Worm (Caenorhabditis elegans) whole organism, L2 larva: ENCODE results near the gene syf-2.

Source experiments
- C34F6.9 ChIP-seq: fragments of 150-350 bp; optimal IDR thresholded peaks from 2 replicates; lab custom pipeline; 2014; ENCODE audit warnings: missing biosample characterization, missing genetic modification characterization
- F13H6.1 ChIP-seq: sonication (generic microtip); optimal IDR thresholded peaks from 2 replicates; lab custom pipeline; 2016; ENCODE audit warnings: missing genetic modification characterization, missing compliant biosample characterization
- R02D3.7 ChIP-seq: fragments of 150-350 bp; optimal IDR thresholded peaks from 2 replicates; lab custom pipeline; 2014; ENCODE audit warnings: missing biosample characterization, missing genetic modification characterization
- Y55F3AM.14 ChIP-seq: fragments of 200-800 bp; sonication (Bioruptor generic); optimal IDR thresholded peaks from 2 replicates; lab custom pipeline; 2018; ENCODE audit warnings: mild to moderate bottlenecking, missing genetic modification characterization, missing compliant biosample characterization
- alr-1 ChIP-seq: fragments of 150-350 bp; optimal IDR thresholded peaks from 2 replicates; lab custom pipeline; 2014; ENCODE audit warnings: missing biosample characterization, missing genetic modification characterization
- aly-2 ChIP-seq: fragments of 150-350 bp; optimal IDR thresholded peaks from 2 replicates; lab custom pipeline; 2014; ENCODE audit warnings: missing biosample characterization, missing genetic modification characterization
- ama-1 ChIP-seq: fragments of 150-350 bp; optimal IDR thresholded peaks from 2 replicates; lab custom pipeline; 2018; ENCODE audit warnings: inconsistent platforms
- blmp-1 ChIP-seq: sonication (generic microtip); optimal IDR thresholded peaks from 2 replicates; lab custom pipeline; 2017; ENCODE audit warnings: missing genetic modification characterization, mild to moderate bottlenecking, missing compliant biosample characterization, antibody characterized with exemption, moderate library complexity; ENCODE audit not compliant: insufficient read depth
- ceh-16 ChIP-seq: fragments of 150-350 bp; optimal IDR thresholded peaks from 2 replicates; lab custom pipeline; 2014; ENCODE audit warnings: missing biosample characterization, missing genetic modification characterization
- ceh-82 ChIP-seq: fragments of 150-350 bp; optimal IDR thresholded peaks from 2 replicates; lab custom pipeline; 2014; ENCODE audit warnings: missing biosample characterization, missing genetic modification characterization
- crh-2 ChIP-seq: sonication (generic microtip); optimal IDR thresholded peaks from 2 replicates; lab custom pipeline; 2017; ENCODE audit warnings: missing biosample characterization, missing genetic modification characterization
- dmd-4 ChIP-seq: sonication (generic microtip); optimal IDR thresholded peaks from 2 replicates; lab custom pipeline; 2017; ENCODE audit warnings: missing biosample characterization, missing genetic modification characterization
- egl-27 ChIP-seq: sonication (generic microtip); optimal IDR thresholded peaks from 3 replicates; lab custom pipeline; 2017; ENCODE audit warnings: missing biosample characterization, missing genetic modification reagents, missing genetic modification characterization
- elt-3 ChIP-seq: sonication (generic microtip); optimal IDR thresholded peaks from 2 replicates; lab custom pipeline; 2017; ENCODE audit warnings: missing biosample characterization, missing genetic modification characterization
- fos-1 ChIP-seq: fragments of 150-350 bp; optimal IDR thresholded peaks from 2 replicates; lab custom pipeline; 2014; ENCODE audit warnings: missing biosample characterization, missing genetic modification characterization
- gmeb-1 ChIP-seq: fragments of 150-350 bp; optimal IDR thresholded peaks from 2 replicates; lab custom pipeline; 2014; ENCODE audit warnings: missing biosample characterization, missing genetic modification characterization
- lin-11 ChIP-seq: fragments of 150-350 bp; sonication (generic microtip); optimal IDR thresholded peaks from 2 replicates; lab custom pipeline; 2014; ENCODE audit warnings: missing biosample characterization, missing genetic modification characterization, inconsistent platforms, mixed read lengths
- lin-13 ChIP-seq: fragments of 150-350 bp; optimal IDR thresholded peaks from 2 replicates; lab custom pipeline; 2014; ENCODE audit warnings: missing biosample characterization, missing genetic modification reagents, missing genetic modification characterization
- lin-39 ChIP-seq: fragments of 150-350 bp; optimal IDR thresholded peaks from 2 replicates; lab custom pipeline; 2014; ENCODE audit warnings: missing biosample characterization, missing genetic modification reagents, missing genetic modification characterization
- lsy-2 ChIP-seq, 2 experiments: fragments of 150-350 bp in 1 of 2; sonication (generic microtip) in 1 of 2; optimal IDR thresholded peaks; 2 replicates each; lab custom pipeline; 2014 to 2017; ENCODE audit warnings: missing biosample characterization in 2 of 2, missing genetic modification characterization in 2 of 2
- mab-5 ChIP-seq: fragments of 150-350 bp; optimal IDR thresholded peaks from 2 replicates; lab custom pipeline; 2014; ENCODE audit warnings: missing biosample characterization, missing genetic modification characterization
- mbf-1 ChIP-seq: sonication (generic microtip); optimal IDR thresholded peaks from 2 replicates; lab custom pipeline; 2017; ENCODE audit warnings: missing biosample characterization, missing genetic modification characterization
- mdl-1 ChIP-seq, 2 experiments: fragments of 150-350 bp in 1 of 2; sonication (generic microtip) in 1 of 2; optimal IDR thresholded peaks; 2 replicates each; lab custom pipeline; 2017; ENCODE audit warnings: missing biosample characterization in 2 of 2, missing genetic modification characterization in 2 of 2
- nhr-10 ChIP-seq: sonication (generic microtip); optimal IDR thresholded peaks from 2 replicates; lab custom pipeline; 2017; ENCODE audit warnings: missing biosample characterization, missing genetic modification characterization
- nhr-11 ChIP-seq: fragments of 150-350 bp; optimal IDR thresholded peaks from 2 replicates; lab custom pipeline; 2014; ENCODE audit warnings: missing biosample characterization, missing genetic modification characterization
- nhr-12 ChIP-seq: fragments of 150-350 bp; optimal IDR thresholded peaks from 2 replicates; lab custom pipeline; 2014; ENCODE audit warnings: missing biosample characterization, missing genetic modification characterization
- nhr-129 ChIP-seq: fragments of 150-350 bp; optimal IDR thresholded peaks from 2 replicates; lab custom pipeline; 2014; ENCODE audit warnings: missing biosample characterization, missing genetic modification characterization
- nhr-21 ChIP-seq: fragments of 150-350 bp; optimal IDR thresholded peaks from 2 replicates; lab custom pipeline; 2014; ENCODE audit warnings: missing biosample characterization, missing genetic modification characterization
- nhr-23 ChIP-seq: fragments of 150-350 bp; optimal IDR thresholded peaks from 2 replicates; lab custom pipeline; 2014; ENCODE audit warnings: missing biosample characterization, missing genetic modification reagents, missing genetic modification characterization
- nhr-237 ChIP-seq: fragments of 150-350 bp; optimal IDR thresholded peaks from 2 replicates; lab custom pipeline; 2014; ENCODE audit warnings: missing biosample characterization, missing genetic modification characterization
- nhr-25 ChIP-seq: fragments of 150-350 bp; sonication (generic microtip); optimal IDR thresholded peaks from 3 replicates; lab custom pipeline; 2014; ENCODE audit warnings: missing biosample characterization, missing genetic modification characterization
- nhr-6 ChIP-seq: fragments of 150-350 bp; optimal IDR thresholded peaks from 2 replicates; lab custom pipeline; 2014; ENCODE audit warnings: missing biosample characterization, missing genetic modification characterization
- nhr-77 ChIP-seq: fragments of 150-350 bp; optimal IDR thresholded peaks from 2 replicates; lab custom pipeline; 2014; ENCODE audit warnings: missing biosample characterization, missing genetic modification characterization
- peb-1 ChIP-seq: fragments of 150-350 bp; optimal IDR thresholded peaks from 2 replicates; lab custom pipeline; 2014; ENCODE audit warnings: missing biosample characterization, missing genetic modification characterization
- sem-4 ChIP-seq: fragments of 150-350 bp; optimal IDR thresholded peaks from 2 replicates; lab custom pipeline; 2014; ENCODE audit warnings: missing biosample characterization, missing genetic modification reagents, missing genetic modification characterization
- skn-1 ChIP-seq: sonication (generic microtip); optimal IDR thresholded peaks from 2 replicates; lab custom pipeline; 2017; ENCODE audit warnings: missing biosample characterization, missing genetic modification characterization
- sma-9 ChIP-seq, 2 experiments: fragments of 150-350 bp in 1 of 2; sonication (generic microtip) in 1 of 2; optimal IDR thresholded peaks; 2 replicates each; lab custom pipeline; 2014 to 2016; ENCODE audit warnings: missing genetic modification characterization in 2 of 2, mild to moderate bottlenecking in 1 of 2, missing biosample characterization in 1 of 2, missing compliant biosample characterization in 1 of 2, missing genetic modification reagents in 1 of 2, moderate library complexity in 1 of 2
- snpc-4 ChIP-seq: fragments of 150-350 bp; optimal IDR thresholded peaks from 2 replicates; lab custom pipeline; 2014; ENCODE audit warnings: missing biosample characterization, missing genetic modification characterization
- unc-39 ChIP-seq: fragments of 150-350 bp; optimal IDR thresholded peaks from 2 replicates; lab custom pipeline; 2014; ENCODE audit warnings: missing biosample characterization, missing genetic modification characterization
- unc-55 ChIP-seq: fragments of 150-350 bp; sonication (generic microtip); optimal IDR thresholded peaks from 3 replicates; lab custom pipeline; 2014; ENCODE audit warnings: missing biosample characterization, missing genetic modification reagents, missing genetic modification characterization
- unc-62 ChIP-seq: fragments of 150-350 bp; optimal IDR thresholded peaks from 2 replicates; lab custom pipeline; 2014; ENCODE audit warnings: missing biosample characterization, missing genetic modification reagents, missing genetic modification characterization
- zag-1 ChIP-seq: fragments of 150-350 bp; optimal IDR thresholded peaks from 2 replicates; lab custom pipeline; 2014; ENCODE audit warnings: missing biosample characterization, missing genetic modification characterization
- ztf-1 ChIP-seq: fragments of 200-800 bp; sonication (Bioruptor generic); conservative IDR thresholded peaks from 2 replicates; pipeline ENCODE4 v1.3.6; 2022; ENCODE audit warnings: missing genetic modification characterization, missing compliant biosample characterization
- ztf-4 ChIP-seq: fragments of 150-350 bp; optimal IDR thresholded peaks from 2 replicates; lab custom pipeline; 2014; ENCODE audit warnings: missing biosample characterization, missing genetic modification characterization

Gene syf-2

ce11 chrIII:7197973-7198372 is 36.1 kb upstream of the syf-2 start, which contains the start of gene exos-9:
exos-9 (minus strand) TSS chrIII:7198073.
- TF ChIP-seq lsy-2 (tag; optimal IDR thresholded peaks at IDR 0.05; lab: Kevin White, UChicago) (no peak), ama-1 (lab: Kevin White, UChicago) (peak; percentile 8), egl-27 (no peak)
- TF ChIP-seq, all 48 proteins: peak for 1

- no peak for TF ChIP-seq nhr-11
- TF ChIP-seq mdl-1 (tag; optimal IDR thresholded peaks at IDR 0.05; lab: Kevin White, UChicago), result no peak
- TF ChIP-seq egl-27, result no peak
- no peak for TF ChIP-seq ceh-82
- no peak for TF ChIP-seq mbf-1 (tag; lab: Kevin White, UChicago)
- no peak for TF ChIP-seq aly-2
- no peak for TF ChIP-seq alr-1 (tag; lab: Kevin White, UChicago)
- no peak for TF ChIP-seq ama-1 (lab: Kevin White, UChicago)
- TF ChIP-seq gmeb-1 (tag; lab: Kevin White, UChicago), result no peak
- TF ChIP-seq peb-1, result no peak
- TF ChIP-seq nhr-10 (tag; lab: Kevin White, UChicago), result no peak
- TF ChIP-seq fos-1, result no peak
These were observed 33.4 kb upstream of the syf-2 start, which contains the start of gene F37C12.18 for ce11 chrIII:7195325-7195724. F37C12.18 (minus strand) TSS chrIII:7195425.

- no peak for TF ChIP-seq blmp-1
- TF ChIP-seq unc-55 (GFP tag; lab: Kevin White, UChicago), result peak; percentile 68
These were observed 31.2 kb upstream of the syf-2 start, which contains the start of gene mec-14 for ce11 chrIII:7192942-7193665. mec-14 (minus strand) TSS chrIII:7192992.

- TF ChIP-seq nhr-10 (tag; lab: Kevin White, UChicago), result no peak
- TF ChIP-seq elt-3 (tag; lab: Kevin White, UChicago), result no peak
- TF ChIP-seq sem-4 (tag; lab: Kevin White, UChicago), result peak; percentile 46
- no peak for TF ChIP-seq unc-39 (tag; lab: Kevin White, UChicago)
- TF ChIP-seq nhr-77, result peak; percentile 46
- TF ChIP-seq ztf-4 (tag; lab: Kevin White, UChicago), result no peak
- peak; percentile 79 for TF ChIP-seq nhr-25 (tag; lab: Kevin White, UChicago)
- TF ChIP-seq alr-1 (tag; lab: Kevin White, UChicago), result no peak
- TF ChIP-seq C34F6.9 (tag; lab: Kevin White, UChicago), result peak; percentile 87
- peak; percentile 91 for TF ChIP-seq lin-13 (GFP tag; lab: Kevin White, UChicago)
- peak; percentile 44 for TF ChIP-seq nhr-6 (tag; lab: Kevin White, UChicago)
- TF ChIP-seq lsy-2 (tag; optimal IDR thresholded peaks at IDR 0.05; lab: Kevin White, UChicago), result peak; percentile 84 to 93
- peak; percentile 80 for TF ChIP-seq lin-11
- no peak for TF ChIP-seq ceh-82
- no peak for TF ChIP-seq lin-39 (tag; lab: Kevin White, UChicago)
- TF ChIP-seq skn-1 (tag; lab: Kevin White, UChicago), result no peak
- no peak for TF ChIP-seq nhr-23 (tag; lab: Kevin White, UChicago)
- peak in 1 of 2 experiments; percentile 17 for TF ChIP-seq mdl-1 (tag; optimal IDR thresholded peaks at IDR 0.05; lab: Kevin White, UChicago)
- TF ChIP-seq Y55F3AM.14 (GFP tag; lab: Kevin White, UChicago), result no peak
- peak; percentile 46 for TF ChIP-seq mab-5
- peak; percentile 73 for TF ChIP-seq egl-27
- no peak for TF ChIP-seq nhr-12 (tag; lab: Kevin White, UChicago)
- TF ChIP-seq aly-2, result no peak
- TF ChIP-seq zag-1 (tag; lab: Kevin White, UChicago), result peak; percentile 38
- peak; percentile 59 for TF ChIP-seq snpc-4
- TF ChIP-seq fos-1, result peak; percentile 66
- TF ChIP-seq sma-9 (GFP tag; optimal IDR thresholded peaks at IDR 0.05; lab: Kevin White, UChicago), result peak; percentile 67
- TF ChIP-seq sma-9 (tag; optimal IDR thresholded peaks at IDR 0.05; lab: Kevin White, UChicago), result no peak
- peak; percentile 37 for TF ChIP-seq ceh-16 (tag; lab: Kevin White, UChicago)
- peak; percentile 94 for TF ChIP-seq unc-55 (GFP tag; lab: Kevin White, UChicago)
- no peak for TF ChIP-seq ama-1 (lab: Kevin White, UChicago)
- peak; percentile 79 for TF ChIP-seq crh-2 (tag; lab: Kevin White, UChicago)
- no peak for TF ChIP-seq nhr-237
- TF ChIP-seq ztf-1 (GFP tag; lab: Robert Waterston, UW), result no peak
- TF ChIP-seq F13H6.1 (tag; lab: Kevin White, UChicago), result peak; percentile 58
- TF ChIP-seq peb-1, result no peak
- TF ChIP-seq nhr-21 (tag; lab: Kevin White, UChicago), result peak; percentile 57
- TF ChIP-seq mbf-1 (tag; lab: Kevin White, UChicago), result no peak
- TF ChIP-seq gmeb-1 (tag; lab: Kevin White, UChicago), result peak; percentile 82
- TF ChIP-seq nhr-129 (tag; lab: Kevin White, UChicago), result peak; percentile 70
- peak; percentile 85 for TF ChIP-seq R02D3.7 (tag; lab: Kevin White, UChicago)
- no peak for TF ChIP-seq dmd-4 (tag; lab: Kevin White, UChicago)
- no peak for TF ChIP-seq unc-62 (GFP tag; lab: Kevin White, UChicago)
These were observed 27.7 kb upstream of the syf-2 start, which contains the start of gene rps-21 for ce11 chrIII:7189581-7190128. rps-21 (minus strand) TSS chrIII:7189631.
